Fruit fly (Drosophila melanogaster) whole organism, embryonic: ENCODE data around the gene Tim17b2.

ENCODE experiments used
- C15 ChIP-seq: fragments of 200-800 bp; sonication (Bioruptor generic); IDR thresholded peaks from 3 replicates; pipeline ENCODE4 v1.3.6; 2022; ENCODE audit warnings: missing biosample characterization, missing genetic modification characterization
- CG10979 ChIP-seq: fragments of 200-800 bp; sonication (Bioruptor generic); optimal IDR thresholded peaks from 2 replicates; lab custom pipeline; 2018; ENCODE audit warnings: missing biosample characterization, mild to moderate bottlenecking, missing genetic modification characterization, moderate library complexity
- CG12071 ChIP-seq: fragments of 200-800 bp; sonication (Bioruptor generic); optimal IDR thresholded peaks from 3 replicates; lab custom pipeline; 2018; ENCODE audit warnings: missing biosample characterization, mild to moderate bottlenecking, missing genetic modification characterization
- CG12104 ChIP-seq: fragments of 200-800 bp; sonication (Bioruptor generic); optimal IDR thresholded peaks from 3 replicates; lab custom pipeline; 2016; ENCODE audit warnings: missing biosample characterization, missing genetic modification characterization
- CG12236 ChIP-seq: fragments of 200-800 bp; sonication (Bioruptor generic); optimal IDR thresholded peaks from 2 replicates; lab custom pipeline; 2016; ENCODE audit warnings: missing biosample characterization, missing genetic modification characterization
- CG13287 ChIP-seq: fragments of 200-800 bp; sonication (Bioruptor generic); IDR thresholded peaks from 2 replicates; pipeline ENCODE4 v1.3.6; 2022; ENCODE audit warnings: missing biosample characterization, missing genetic modification characterization; ENCODE audit not compliant: partially characterized antibody
- CG14710 ChIP-seq: fragments of 200-800 bp; sonication (Bioruptor generic); optimal IDR thresholded peaks from 3 replicates; lab custom pipeline; 2019; ENCODE audit warnings: missing biosample characterization, mild to moderate bottlenecking, missing genetic modification characterization, moderate library complexity
- CG17385 ChIP-seq: fragments of 200-800 bp; sonication (Bioruptor generic); optimal IDR thresholded peaks from 3 replicates; lab custom pipeline; 2018; ENCODE audit warnings: missing biosample characterization, mild to moderate bottlenecking, missing genetic modification characterization
- CG17568 ChIP-seq: fragments of 200-800 bp; sonication (Bioruptor generic); optimal IDR thresholded peaks from 2 replicates; lab custom pipeline; 2018; ENCODE audit warnings: missing biosample characterization, mild to moderate bottlenecking, missing genetic modification characterization, moderate library complexity
- CG2678 ChIP-seq: fragments of 200-800 bp; sonication (Bioruptor generic); optimal IDR thresholded peaks from 3 replicates; lab custom pipeline; 2019; ENCODE audit warnings: missing biosample characterization, mild to moderate bottlenecking, missing genetic modification characterization, moderate library complexity
- CG2875 ChIP-seq: fragments of 200-800 bp; sonication (Bioruptor generic); optimal IDR thresholded peaks from 2 replicates; lab custom pipeline; 2017; ENCODE audit warnings: missing biosample characterization, mild to moderate bottlenecking, missing genetic modification characterization, missing genetic modification reagents
- CG3065 ChIP-seq: fragments of 200-800 bp; sonication (Bioruptor generic); optimal IDR thresholded peaks from 2 replicates; lab custom pipeline; 2016; ENCODE audit warnings: missing biosample characterization, missing genetic modification characterization
- CG4282 ChIP-seq: fragments of 200-800 bp; sonication (Bioruptor generic); optimal IDR thresholded peaks from 2 replicates; lab custom pipeline; 2016; ENCODE audit warnings: missing biosample characterization, missing genetic modification characterization
- CG4360 ChIP-seq: fragments of 200-800 bp; sonication (Bioruptor generic); IDR thresholded peaks from 2 replicates; pipeline ENCODE4 v1.3.6; 2022; ENCODE audit warnings: missing biosample characterization, missing genetic modification characterization
- CG6654 ChIP-seq: fragments of 200-800 bp; sonication (Bioruptor generic); optimal IDR thresholded peaks from 2 replicates; lab custom pipeline; 2017; ENCODE audit warnings: missing biosample characterization, mild to moderate bottlenecking, missing genetic modification characterization
- CG7987 ChIP-seq: fragments of 200-800 bp; sonication (Bioruptor generic); optimal IDR thresholded peaks from 2 replicates; lab custom pipeline; 2018; ENCODE audit warnings: missing biosample characterization, mild to moderate bottlenecking, missing genetic modification characterization, moderate library complexity
- CG8290 ChIP-seq, 3 experiments: fragments of 200-800 bp; sonication (Bioruptor generic); optimal IDR thresholded peaks; 2 replicates each; lab custom pipeline; 2016 to 2019; ENCODE audit warnings: missing biosample characterization in 3 of 3, missing genetic modification characterization in 3 of 3, mild to moderate bottlenecking in 2 of 3, moderate library complexity in 1 of 3
- Chrac-16 ChIP-seq: fragments of 200-800 bp; sonication (Bioruptor generic); optimal IDR thresholded peaks from 3 replicates; lab custom pipeline; 2016; ENCODE audit warnings: missing biosample characterization, missing genetic modification characterization
- Dll ChIP-seq: fragments of 200-800 bp; sonication (Bioruptor generic); IDR thresholded peaks from 4 replicates; pipeline ENCODE4 v1.3.6; 2022; ENCODE audit warnings: missing biosample characterization, missing genetic modification characterization; ENCODE audit not compliant: partially characterized antibody
- Doc2 ChIP-seq: fragments of 200-800 bp; sonication (Bioruptor generic); IDR thresholded peaks from 2 replicates; pipeline ENCODE4 v1.3.6; 2022; ENCODE audit warnings: missing biosample characterization, missing genetic modification characterization
- Dp ChIP-seq: fragments of 200-800 bp; sonication (Bioruptor generic); optimal IDR thresholded peaks from 2 replicates; lab custom pipeline; 2018; ENCODE audit warnings: missing biosample characterization, mild to moderate bottlenecking, missing genetic modification characterization, moderate library complexity
- E2f1 ChIP-seq: fragments of 200-800 bp; sonication (Bioruptor generic); IDR thresholded peaks from 2 replicates; pipeline ENCODE4 v1.3.6; 2022; ENCODE audit warnings: missing biosample characterization, missing genetic modification characterization
- HLH3B ChIP-seq: fragments of 200-800 bp; sonication (Bioruptor generic); IDR thresholded peaks from 2 replicates; pipeline ENCODE4 v1.3.6; 2022; ENCODE audit warnings: missing biosample characterization, missing genetic modification characterization
- Hand ChIP-seq: fragments of 200-800 bp; sonication (Bioruptor generic); optimal IDR thresholded peaks from 2 replicates; lab custom pipeline; 2017; ENCODE audit warnings: mild to moderate bottlenecking, missing biosample characterization, missing genetic modification reagents, missing genetic modification characterization
- Optix ChIP-seq: fragments of 200-800 bp; sonication (Bioruptor generic); IDR thresholded peaks from 3 replicates; pipeline ENCODE4 v1.3.6; 2022; ENCODE audit warnings: missing biosample characterization, missing genetic modification characterization
- Scr ChIP-seq: fragments of 200-800 bp; sonication (Bioruptor generic); IDR thresholded peaks from 2 replicates; pipeline ENCODE4 v1.3.6; 2022; ENCODE audit warnings: missing biosample characterization, missing genetic modification characterization; ENCODE audit not compliant: partially characterized antibody
- Sin3A ChIP-seq: fragments of >200 bp; optimal IDR thresholded peaks from 2 replicates; lab custom pipeline; 2018
- Trl ChIP-seq, 3 experiments: fragments of >200 bp in 2 of 3; fragments of 200-800 bp in 1 of 3; sonication (Bioruptor generic) in 1 of 3; optimal IDR thresholded peaks; 2 replicates in 1 of 3; 3 replicates in 2 of 3; lab custom pipeline; 2016 to 2017; ENCODE audit warnings: missing biosample characterization in 1 of 3, missing genetic modification characterization in 1 of 3
- YL-1 ChIP-seq: fragments of 200-800 bp; sonication (Bioruptor generic); optimal IDR thresholded peaks from 3 replicates; lab custom pipeline; 2017; ENCODE audit warnings: missing biosample characterization, mild to moderate bottlenecking, missing genetic modification characterization
- abd-A ChIP-seq: fragments of 200-800 bp; sonication (Bioruptor generic); optimal IDR thresholded peaks from 3 replicates; lab custom pipeline; 2019; ENCODE audit warnings: missing biosample characterization, mild to moderate bottlenecking, missing genetic modification characterization, moderate library complexity
- ato ChIP-seq: fragments of 200-800 bp; sonication (Bioruptor generic); IDR thresholded peaks from 2 replicates; pipeline ENCODE4 v1.3.6; 2022; ENCODE audit warnings: missing biosample characterization, missing genetic modification characterization; ENCODE audit not compliant: partially characterized antibody
- bbx ChIP-seq: fragments of 200-800 bp; sonication (Bioruptor generic); IDR thresholded peaks from 2 replicates; pipeline ENCODE4 v1.3.6; 2022; ENCODE audit warnings: missing biosample characterization, missing genetic modification characterization; ENCODE audit not compliant: partially characterized antibody
- eve ChIP-seq, 2 experiments: fragments of >200 bp; optimal IDR thresholded peaks; 2 replicates each; lab custom pipeline; 2017; ENCODE audit warnings: missing biosample characterization in 2 of 2, missing genetic modification characterization in 2 of 2
- exex ChIP-seq: fragments of 200-800 bp; sonication (Bioruptor generic); optimal IDR thresholded peaks from 4 replicates; lab custom pipeline; 2018; ENCODE audit warnings: missing biosample characterization, mild to moderate bottlenecking, missing genetic modification characterization, moderate library complexity
- fru ChIP-seq: fragments of >200 bp; optimal IDR thresholded peaks from 2 replicates; lab custom pipeline; 2017
- gsb-n ChIP-seq: fragments of 200-800 bp; sonication (Bioruptor generic); optimal IDR thresholded peaks from 3 replicates; lab custom pipeline; 2018; ENCODE audit warnings: missing biosample characterization, mild to moderate bottlenecking, missing genetic modification characterization
- org-1 ChIP-seq: fragments of 200-800 bp; sonication (Bioruptor generic); optimal IDR thresholded peaks from 2 replicates; lab custom pipeline; 2017; ENCODE audit warnings: missing biosample characterization, missing genetic modification characterization
- peb ChIP-seq: fragments of 200-800 bp; sonication (Bioruptor generic); IDR thresholded peaks from 2 replicates; pipeline ENCODE4 v1.3.6; 2022; ENCODE audit warnings: missing biosample characterization, missing genetic modification characterization
- pfk ChIP-seq: fragments of 200-800 bp; sonication (Bioruptor generic); optimal IDR thresholded peaks from 2 replicates; lab custom pipeline; 2018; ENCODE audit warnings: missing biosample characterization, mild to moderate bottlenecking, missing genetic modification characterization, moderate library complexity
- pnt ChIP-seq: fragments of 200-800 bp; sonication (Bioruptor generic); optimal IDR thresholded peaks from 3 replicates; lab custom pipeline; 2016; ENCODE audit warnings: missing biosample characterization, missing genetic modification characterization
- schlank ChIP-seq: fragments of 200-800 bp; sonication (Bioruptor generic); optimal IDR thresholded peaks from 2 replicates; lab custom pipeline; 2018; ENCODE audit warnings: missing biosample characterization, mild to moderate bottlenecking, missing genetic modification characterization
- slou ChIP-seq: fragments of 200-800 bp; sonication (Bioruptor generic); optimal IDR thresholded peaks from 3 replicates; lab custom pipeline; 2016; ENCODE audit warnings: missing biosample characterization, missing genetic modification characterization
- sna ChIP-seq: fragments of 200-800 bp; sonication (Bioruptor generic); IDR thresholded peaks from 2 replicates; pipeline ENCODE4 v1.3.6; 2022; ENCODE audit warnings: missing biosample characterization, missing genetic modification characterization; ENCODE audit not compliant: partially characterized antibody
- so ChIP-seq: fragments of 200-800 bp; sonication (Bioruptor generic); IDR thresholded peaks from 3 replicates; pipeline ENCODE4 v1.3.6; 2022; ENCODE audit warnings: missing biosample characterization, missing genetic modification characterization
- twi ChIP-seq: fragments of 200-800 bp; optimal IDR thresholded peaks from 2 replicates; lab custom pipeline; 2019; ENCODE audit warnings: missing biosample characterization, mild to moderate bottlenecking, missing genetic modification characterization, moderate library complexity
- usp ChIP-seq: fragments of >200 bp; optimal IDR thresholded peaks from 2 replicates; lab custom pipeline; 2017; ENCODE audit warnings: missing biosample characterization, missing genetic modification characterization
- wor ChIP-seq: fragments of 200-800 bp; sonication (Bioruptor generic); IDR thresholded peaks from 2 replicates; pipeline ENCODE4 v1.3.6; 2022; ENCODE audit warnings: missing biosample characterization, missing genetic modification characterization
- yki ChIP-seq: fragments of >200 bp; optimal IDR thresholded peaks from 3 replicates; lab custom pipeline; 2018
- z ChIP-seq: fragments of 200-800 bp; sonication (Bioruptor generic); IDR thresholded peaks from 3 replicates; pipeline ENCODE4 v1.3.6; 2022; ENCODE audit warnings: missing biosample characterization, missing genetic modification characterization
- zen ChIP-seq: fragments of 200-800 bp; sonication (Bioruptor generic); optimal IDR thresholded peaks from 3 replicates; lab custom pipeline; 2018; ENCODE audit warnings: missing biosample characterization, mild to moderate bottlenecking, missing genetic modification characterization, moderate library complexity

The Tim17b2 gene

DNA sequence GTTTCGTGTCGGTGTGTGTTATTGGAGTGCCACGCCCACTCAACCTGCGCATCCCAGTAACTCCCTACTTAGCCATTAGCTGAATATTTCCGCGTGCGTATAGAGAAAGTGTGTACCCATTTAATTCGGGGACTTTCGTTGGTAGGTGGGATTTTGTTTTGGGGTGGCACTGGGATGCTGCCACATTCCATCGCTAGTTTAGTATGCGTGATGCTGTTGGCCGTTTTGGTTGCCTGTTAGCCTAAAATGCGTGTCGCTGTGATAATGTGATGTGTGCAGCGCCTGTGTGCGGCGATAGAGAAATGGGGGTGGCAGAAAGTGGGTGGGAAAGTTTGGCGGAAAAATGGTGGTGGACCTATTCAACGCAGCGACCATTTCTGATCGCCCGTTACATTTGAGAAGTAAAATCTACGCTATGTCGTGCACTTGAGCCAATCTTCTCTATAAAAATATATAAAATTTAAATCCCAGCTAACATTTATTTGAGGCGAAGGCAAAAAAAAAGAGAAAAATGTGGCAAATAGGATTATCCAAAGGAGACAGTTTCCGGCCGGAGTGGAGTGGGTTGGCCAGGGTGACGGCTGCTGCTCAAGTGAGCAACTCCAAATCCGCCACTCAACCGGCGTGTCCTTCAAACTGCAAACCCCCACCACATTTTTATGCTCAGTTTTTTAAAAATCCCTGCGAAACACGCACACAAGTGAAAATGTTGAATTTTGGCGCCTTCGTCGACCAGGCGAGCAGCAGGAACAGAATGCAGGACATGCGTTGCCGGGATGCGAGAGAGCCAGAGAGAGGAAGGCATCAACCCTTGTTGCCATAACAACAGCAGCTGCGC is 7.0 kb downstream of the Tim17b2 start (continued):
- no peak for TF ChIP-seq CG2875 (GFP tag; lab: Kevin White, UChicago)
- peak; percentile 76 to 84 for TF ChIP-seq Trl (optimal IDR thresholded peaks at IDR 0.05; lab: Kevin White, UChicago)
- no peak for TF ChIP-seq Trl (GFP tag; optimal IDR thresholded peaks at IDR 0.05; lab: Kevin White, UChicago)
- TF ChIP-seq schlank = no peak
- TF ChIP-seq pfk (GFP tag; lab: Kevin White, UChicago) = no peak
- TF ChIP-seq CG3065 (GFP tag; lab: Kevin White, UChicago) = peak; percentile 92
- TF ChIP-seq org-1 (GFP tag; lab: Kevin White, UChicago) = no peak
- peak; percentile 2 for TF ChIP-seq Dp (GFP tag; lab: Kevin White, UChicago)
- TF ChIP-seq CG8290 (GFP tag; optimal IDR thresholded peaks at IDR 0.05; lab: Kevin White, UChicago) = no peak
- no peak for TF ChIP-seq CG8290 (tag; optimal IDR thresholded peaks at IDR 0.05; lab: Kevin White, UChicago)
- no peak; the same call in 1 of the 2 replicates for TF ChIP-seq bbx
- no peak for TF ChIP-seq E2f1 (GFP tag; lab: Robert Waterston, UW)
- no peak for TF ChIP-seq Doc2 (GFP tag; lab: Robert Waterston, UW)
- peak; percentile 42; the same call in 1 of the 2 replicates for TF ChIP-seq sna (GFP tag; lab: Robert Waterston, UW)
- TF ChIP-seq YL-1 (GFP tag; lab: Kevin White, UChicago) = no peak
- no peak for TF ChIP-seq CG17568
- no peak for TF ChIP-seq slou (GFP tag; lab: Kevin White, UChicago)
- TF ChIP-seq yki = peak; percentile 64
- no peak for TF ChIP-seq CG10979 (tag; lab: Kevin White, UChicago)
- TF ChIP-seq C15 = no peak
- no peak for TF ChIP-seq Hand (GFP tag; lab: Kevin White, UChicago)
- TF ChIP-seq abd-A = peak; percentile 96

DNA sequence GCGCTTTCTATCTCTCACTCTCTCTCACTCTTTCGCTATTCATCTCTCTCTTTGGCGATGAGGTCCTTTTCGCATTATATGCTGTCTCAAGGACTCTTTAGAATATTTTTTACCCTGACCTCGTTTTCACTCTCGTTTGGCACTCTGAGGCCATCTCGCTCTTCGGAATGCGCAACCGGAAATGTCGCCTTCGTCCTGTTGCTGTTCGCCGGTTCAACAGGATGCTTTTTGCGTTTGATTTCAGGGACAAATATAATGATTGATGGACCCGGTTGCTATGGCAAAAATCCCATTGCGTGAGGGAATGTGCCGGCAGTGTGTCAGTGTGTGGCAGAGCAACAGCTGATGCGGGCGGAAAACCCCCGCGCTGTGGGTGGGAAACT is 7.6 kb downstream of the Tim17b2 start:
- TF ChIP-seq CG6654 (GFP tag; lab: Kevin White, UChicago) (no peak), CG17385 (GFP tag; lab: Kevin White, UChicago) (no peak), zen (tag; lab: Kevin White, UChicago) (peak; percentile 45), usp (GFP tag; lab: Kevin White, UChicago) (no peak), CG14710 (tag; lab: Kevin White, UChicago) (no peak), HLH3B (no peak), eve (GFP tag; optimal IDR thresholded peaks at IDR 0.05; lab: Kevin White, UChicago) (no peak), fru (lab: Kevin White, UChicago) (no peak), CG4282 (no peak), Scr (GFP tag; lab: Robert Waterston, UW) (0 out of 2 replicates have a peak, but pooled peaks have one; percentile 13), CG2678 (tag; lab: Kevin White, UChicago) (no peak), peb (GFP tag; lab: Robert Waterston, UW) (no peak), gsb-n (no peak), exex (tag; lab: Kevin White, UChicago) (no peak), twi (tag; lab: Kevin White, UChicago) (peak; percentile 74), ato (GFP tag; lab: Robert Waterston, UW) (no peak), wor (no peak), Dll (no peak), z (GFP tag; lab: Robert Waterston, UW) (no peak), CG12104 (GFP tag; lab: Kevin White, UChicago) (no peak), CG13287 (peak; percentile 18; the same call in 1 of the 2 replicates), CG4360 (GFP tag; lab: Robert Waterston, UW) (no peak), CG7987 (GFP tag; lab: Kevin White, UChicago) (no peak), CG12236 (GFP tag; lab: Kevin White, UChicago) (no peak), so (no peak), pnt (GFP tag; lab: Kevin White, UChicago) (no peak), Sin3A (lab: Kevin White, UChicago) (no peak), Chrac-16 (no peak), Optix (GFP tag; lab: Robert Waterston, UW) (no peak), CG12071 (GFP tag; lab: Kevin White, UChicago) (no peak)
